Worm (Caenorhabditis elegans): ENCODE data around the gene nhr-110.

The nhr-110 gene

ce11 chrV:1578572-1579230 is 45.5 kb downstream of the nhr-110 start:
- TF ChIP-seq npax-4 (tag; optimal IDR thresholded peaks at IDR 0.05) (no peak), ceh-30 (tag; optimal IDR thresholded peaks at IDR 0.05) (no peak), ceh-2 (tag; optimal IDR thresholded peaks at IDR 0.05) (no peak), unc-55 (GFP tag; optimal IDR thresholded peaks at IDR 0.05) (no peak), fkh-6 (tag; optimal IDR thresholded peaks at IDR 0.05) (no peak), elt-2 (tag; optimal IDR thresholded peaks at IDR 0.05) (no peak), Y22D7AL.16 (tag; optimal IDR thresholded peaks at IDR 0.05) (no peak), sox-2 (GFP tag; IDR thresholded peaks at IDR 0.05) (no peak), hlh-30 (tag; optimal IDR thresholded peaks at IDR 0.05; ENCODE audit: insufficient read depth) (no peak), ama-1 (optimal IDR thresholded peaks at IDR 0.05) (no peak), ceh-22 (tag; optimal IDR thresholded peaks at IDR 0.05) (no peak), ref-2 (tag; optimal IDR thresholded peaks at IDR 0.05) (no peak), zip-5 (tag; optimal IDR thresholded peaks at IDR 0.05) (no peak), pat-9 (tag; optimal IDR thresholded peaks at IDR 0.05) (no peak), F13H6.1 (tag; optimal IDR thresholded peaks at IDR 0.05) (no peak), ceh-6 (GFP tag; optimal IDR thresholded peaks at IDR 0.05) (no peak), C08G9.2 (tag; optimal IDR thresholded peaks at IDR 0.05) (no peak), ceh-18 (tag; optimal IDR thresholded peaks at IDR 0.05) (no peak)

- TF ChIP-seq C38D4.7 (GFP tag; optimal IDR thresholded peaks at IDR 0.05) = no peak
- no peak for TF ChIP-seq ets-4 (tag; optimal IDR thresholded peaks at IDR 0.05)
- TF ChIP-seq pax-1 (tag; optimal IDR thresholded peaks at IDR 0.05) = no peak
- no peak for TF ChIP-seq npax-4 (tag; optimal IDR thresholded peaks at IDR 0.05)
- TF ChIP-seq ceh-48 (tag; optimal IDR thresholded peaks at IDR 0.05) = no peak
- TF ChIP-seq nhr-232 (tag; optimal IDR thresholded peaks at IDR 0.05) = no peak
- TF ChIP-seq C08G9.2 (tag; optimal IDR thresholded peaks at IDR 0.05) = no peak
- no peak for TF ChIP-seq nhr-11 (tag; optimal IDR thresholded peaks at IDR 0.05)
- no peak for TF ChIP-seq K09A11.1 (tag; optimal IDR thresholded peaks at IDR 0.05; ENCODE audit: insufficient read depth)
- no peak for TF ChIP-seq ttx-3 (tag; optimal IDR thresholded peaks at IDR 0.05)
- TF ChIP-seq che-1 (tag; optimal IDR thresholded peaks at IDR 0.05) = no peak
- TF ChIP-seq madf-2 (tag; optimal IDR thresholded peaks at IDR 0.05) = no peak
- no peak for TF ChIP-seq ama-1 (optimal IDR thresholded peaks at IDR 0.05)
- no peak for TF ChIP-seq gmeb-2 (tag; optimal IDR thresholded peaks at IDR 0.05)
- TF ChIP-seq lin-11 (tag; optimal IDR thresholded peaks at IDR 0.05) = no peak
- TF ChIP-seq ceh-18 (tag; optimal IDR thresholded peaks at IDR 0.05) = no peak
- TF ChIP-seq ceh-34 (tag; optimal IDR thresholded peaks at IDR 0.05) = no peak
- TF ChIP-seq hlh-6 (tag; optimal IDR thresholded peaks at IDR 0.05) = no peak
Measured at ce11 chrV:1577092-1577709, 47.0 kb downstream of the nhr-110 start.

- TF ChIP-seq hlh-8 (tag; optimal IDR thresholded peaks at IDR 0.05) (no peak), C08G9.2 (tag; optimal IDR thresholded peaks at IDR 0.05) (no peak), nhr-232 (tag; optimal IDR thresholded peaks at IDR 0.05) (no peak), nfya-1 (tag; optimal IDR thresholded peaks at IDR 0.05) (peak; percentile 21), ref-2 (tag; optimal IDR thresholded peaks at IDR 0.05) (peak; percentile 21), dmd-4 (tag; optimal IDR thresholded peaks at IDR 0.05; ENCODE audit: borderline replicate concordance) (peak; percentile 27), hlh-30 (tag; optimal IDR thresholded peaks at IDR 0.05; ENCODE audit: insufficient read depth) (peak; percentile 14), ceh-31 (tag; optimal IDR thresholded peaks at IDR 0.05) (peak; percentile 6), ztf-16 (tag; optimal IDR thresholded peaks at IDR 0.05) (no peak), odd-2 (tag; optimal IDR thresholded peaks at IDR 0.05) (no peak), rnt-1 (tag; optimal IDR thresholded peaks at IDR 0.05) (peak; percentile 16), unc-55 (GFP tag; optimal IDR thresholded peaks at IDR 0.05) (peak; percentile 92), madf-2 (tag; optimal IDR thresholded peaks at IDR 0.05) (no peak)
Measured at ce11 chrV:1575493-1576084, 48.7 kb downstream of the nhr-110 start.
